Worm (Caenorhabditis elegans): Measurements from ENCODE around the gene enri-1.

ce11 chrII:2295817-2296315 lies 45.5 kb downstream of the enri-1 start, which contains the start of gene fbxc-25:
- no peak for TF ChIP-seq dao-5 (tag; optimal IDR thresholded peaks at IDR 0.05)
- no peak for TF ChIP-seq W03F9.2 (tag; optimal IDR thresholded peaks at IDR 0.05)

All from whole organism, L4/young adult.